Worm (Caenorhabditis elegans): ENCODE results near the gene wee-1.1.

Gene wee-1.1

ce11 chrII:9586734-9587209, 3.4 kb upstream of the wee-1.1 start, which contains the start of gene ugt-58:
Gene ugt-58, minus strand, starts transcription at chrII:9586784.
- TF ChIP-seq lin-13 (GFP tag; optimal IDR thresholded peaks at IDR 0.05), result no peak
- no peak for TF ChIP-seq sdz-12 (GFP tag; optimal IDR thresholded peaks at IDR 0.05)
- peak; percentile 35 for TF ChIP-seq hlh-11 (tag; optimal IDR thresholded peaks at IDR 0.05)
- TF ChIP-seq daf-16 (GFP tag; optimal IDR thresholded peaks at IDR 0.05), result no peak
- peak; percentile 60 for TF ChIP-seq daf-16 (tag; optimal IDR thresholded peaks at IDR 0.05)
- no peak for TF ChIP-seq madf-5 (GFP tag; IDR thresholded peaks at IDR 0.05)
- no peak for TF ChIP-seq madf-9 (GFP tag; conservative IDR thresholded peaks at IDR 0.05)
- TF ChIP-seq dve-1 (tag; optimal IDR thresholded peaks at IDR 0.05; ENCODE audit: insufficient read depth), result peak; percentile 66
- TF ChIP-seq nhr-28 (tag; optimal IDR thresholded peaks at IDR 0.05), result peak; percentile 100
- no peak for TF ChIP-seq php-3 (GFP tag; IDR thresholded peaks at IDR 0.05)
- peak; percentile 8 for TF ChIP-seq nhr-10 (tag; optimal IDR thresholded peaks at IDR 0.05)
- TF ChIP-seq ama-1 (optimal IDR thresholded peaks at IDR 0.05), result no peak
- TF ChIP-seq spr-1 (tag; optimal IDR thresholded peaks at IDR 0.05), result no peak
- TF ChIP-seq ceh-82 (tag; optimal IDR thresholded peaks at IDR 0.05), result no peak
- TF ChIP-seq nhr-76 (tag; optimal IDR thresholded peaks at IDR 0.05), result no peak
- no peak for TF ChIP-seq egl-43 (GFP tag; IDR thresholded peaks at IDR 0.05)
- TF ChIP-seq cey-2 (tag; optimal IDR thresholded peaks at IDR 0.05; ENCODE audit: borderline replicate concordance, insufficient read depth), result peak; percentile 43
- TF ChIP-seq ztf-11 (tag; optimal IDR thresholded peaks at IDR 0.05), result no peak
- TF ChIP-seq zip-2 (tag; optimal IDR thresholded peaks at IDR 0.05), result no peak
- TF ChIP-seq ces-1 (GFP tag; optimal IDR thresholded peaks at IDR 0.05), result no peak
- TF ChIP-seq unc-130 (GFP tag; optimal IDR thresholded peaks at IDR 0.05), result no peak
- no peak for TF ChIP-seq Y5F2A.4 (GFP tag; optimal IDR thresholded peaks at IDR 0.05)
- no peak for TF ChIP-seq mxl-2 (GFP tag; conservative IDR thresholded peaks at IDR 0.05)
- no peak for TF ChIP-seq lim-7 (GFP tag; IDR thresholded peaks at IDR 0.05)
- TF ChIP-seq Y75B8A.6 (GFP tag; IDR thresholded peaks at IDR 0.05), result no peak

- TF ChIP-seq egl-43 (GFP tag; IDR thresholded peaks at IDR 0.05), result 0 out of 2 replicates have a peak, but pooled peaks have one; percentile 11
- no peak for TF ChIP-seq zip-11 (GFP tag; IDR thresholded peaks at IDR 0.05)
- no peak for TF ChIP-seq F49E8.2 (tag; optimal IDR thresholded peaks at IDR 0.05; ENCODE audit: borderline replicate concordance)
- TF ChIP-seq mdt-29 (GFP tag; IDR thresholded peaks at IDR 0.05), result no peak
- TF ChIP-seq nhr-6 (tag; optimal IDR thresholded peaks at IDR 0.05), result no peak
- TF ChIP-seq F44E2.7 (GFP tag; IDR thresholded peaks at IDR 0.05), result no peak
- no peak for TF ChIP-seq unc-39 (tag; optimal IDR thresholded peaks at IDR 0.05)
Observed at ce11 chrII:9577630-9578029, 5.7 kb downstream of the wee-1.1 start.

ce11 chrII:9576707-9577106, 6.7 kb downstream of the wee-1.1 start:
- no peak for TF ChIP-seq ceh-62 (tag; optimal IDR thresholded peaks at IDR 0.05)
- no peak for TF ChIP-seq nhr-77 (tag; optimal IDR thresholded peaks at IDR 0.05)
- TF ChIP-seq hmg-1.1 (GFP tag; IDR thresholded peaks at IDR 0.05), result 0 out of 2 replicates have a peak, but pooled peaks have one; percentile 32
- no peak for TF ChIP-seq dmd-9 (GFP tag; IDR thresholded peaks at IDR 0.05)
- TF ChIP-seq ceh-82 (tag; optimal IDR thresholded peaks at IDR 0.05), result no peak
- no peak for TF ChIP-seq rbr-2 (tag; optimal IDR thresholded peaks at IDR 0.05)
- TF ChIP-seq ztf-7 (tag; optimal IDR thresholded peaks at IDR 0.05), result no peak

ce11 chrII:9575670-9576069, 7.7 kb downstream of the wee-1.1 start, which contains the start of gene exc-7:
Gene exc-7, plus strand, starts transcription at chrII:9575970.
- TF ChIP-seq unc-62 (GFP tag; optimal IDR thresholded peaks at IDR 0.05 in 1 of 2) (peak in 1 of 2 experiments; percentile 83), unc-62 (tag; optimal IDR thresholded peaks at IDR 0.05) (no peak), hif-1 (tag; optimal IDR thresholded peaks at IDR 0.05) (no peak), nhr-10 (tag; optimal IDR thresholded peaks at IDR 0.05) (no peak), daf-8 (GFP tag; IDR thresholded peaks at IDR 0.05) (no peak)

Data from whole organism, L4 larva.